Fruit fly (Drosophila melanogaster) whole organism, adult: ENCODE data around the gene ppk27.

ENCODE experiments used
- CG11617 ChIP-seq: fragments of 200-800 bp; sonication (Bioruptor generic); optimal IDR thresholded peaks from 2 replicates; lab custom pipeline; 2017; ENCODE audit warnings: mild to moderate bottlenecking, missing biosample characterization, missing genetic modification reagents, missing genetic modification characterization
- CG12768 ChIP-seq: fragments of 200-800 bp; sonication (Bioruptor generic); optimal IDR thresholded peaks from 2 replicates; lab custom pipeline; 2017; ENCODE audit warnings: missing biosample characterization, missing genetic modification characterization, mild to moderate bottlenecking, moderate library complexity, missing genetic modification reagents
- CG14711 ChIP-seq: fragments of 200-800 bp; sonication (Bioruptor generic); optimal IDR thresholded peaks from 2 replicates; lab custom pipeline; 2018; ENCODE audit warnings: missing biosample characterization, mild to moderate bottlenecking, missing genetic modification characterization, moderate library complexity
- CG1620 ChIP-seq: fragments of 200-800 bp; sonication (Bioruptor generic); optimal IDR thresholded peaks from 2 replicates; lab custom pipeline; 2016; ENCODE audit warnings: missing biosample characterization, missing genetic modification characterization
- CG33017 ChIP-seq: fragments of 200-800 bp; sonication (Bioruptor generic); optimal IDR thresholded peaks from 2 replicates; lab custom pipeline; 2018; ENCODE audit warnings: missing biosample characterization, mild to moderate bottlenecking, missing genetic modification characterization, moderate library complexity
- CG5204 ChIP-seq: fragments of 200-800 bp; sonication (Bioruptor generic); optimal IDR thresholded peaks from 2 replicates; lab custom pipeline; 2016; ENCODE audit warnings: missing biosample characterization, missing genetic modification characterization
- CG7045 ChIP-seq: fragments of 200-800 bp; sonication (Bioruptor generic); optimal IDR thresholded peaks from 2 replicates; lab custom pipeline; 2017; ENCODE audit warnings: missing biosample characterization, mild to moderate bottlenecking, missing genetic modification characterization
- CG7101 ChIP-seq: fragments of 200-800 bp; sonication (Bioruptor generic); optimal IDR thresholded peaks from 2 replicates; lab custom pipeline; 2018; ENCODE audit warnings: missing biosample characterization, mild to moderate bottlenecking, missing genetic modification characterization, moderate library complexity
- Clk ChIP-seq: fragments of 200-800 bp; sonication (Bioruptor generic); optimal IDR thresholded peaks from 2 replicates; lab custom pipeline; 2017; ENCODE audit warnings: missing biosample characterization, missing genetic modification characterization
- Crg-1 ChIP-seq: fragments of 200-800 bp; sonication (Bioruptor generic); optimal IDR thresholded peaks from 2 replicates; lab custom pipeline; 2016; ENCODE audit warnings: missing biosample characterization, missing genetic modification characterization
- Hr96 ChIP-seq: fragments of 200-800 bp; sonication (Bioruptor generic); optimal IDR thresholded peaks from 2 replicates; lab custom pipeline; 2016; ENCODE audit warnings: missing biosample characterization, missing genetic modification characterization
- Mnt ChIP-seq: fragments of 200-800 bp; sonication (Bioruptor generic); optimal IDR thresholded peaks from 2 replicates; lab custom pipeline; 2016; ENCODE audit warnings: missing biosample characterization, mild to moderate bottlenecking, missing genetic modification characterization
- bab1 ChIP-seq: fragments of 200-800 bp; sonication (Bioruptor generic); optimal IDR thresholded peaks from 3 replicates; lab custom pipeline; 2019; ENCODE audit warnings: missing biosample characterization, mild to moderate bottlenecking, missing genetic modification characterization, moderate library complexity
- cic ChIP-seq: fragments of 200-800 bp; sonication (Bioruptor generic); optimal IDR thresholded peaks from 2 replicates; lab custom pipeline; 2017; ENCODE audit warnings: missing biosample characterization, mild to moderate bottlenecking, missing genetic modification characterization, moderate library complexity
- cnc ChIP-seq, 2 experiments: fragments of >200 bp; optimal IDR thresholded peaks; 2 replicates each; lab custom pipeline; 2017
- kay ChIP-seq: fragments of 200-800 bp; sonication (Bioruptor generic); peaks from one replicate; lab custom pipeline; 2016; ENCODE audit warnings: missing biosample characterization, missing genetic modification characterization, borderline replicate concordance
- ovo ChIP-seq: fragments of 200-800 bp; sonication (Bioruptor generic); optimal IDR thresholded peaks from 2 replicates; lab custom pipeline; 2016; ENCODE audit warnings: missing biosample characterization, missing genetic modification characterization
- pad ChIP-seq: fragments of 200-800 bp; sonication (Bioruptor generic); optimal IDR thresholded peaks from 3 replicates; lab custom pipeline; 2017; ENCODE audit warnings: missing biosample characterization, missing genetic modification characterization, mild to moderate bottlenecking, moderate library complexity, missing genetic modification reagents
- tj ChIP-seq: fragments of 200-800 bp; sonication (Bioruptor generic); optimal IDR thresholded peaks from 3 replicates; lab custom pipeline; 2017; ENCODE audit warnings: missing biosample characterization, mild to moderate bottlenecking, missing genetic modification characterization, moderate library complexity
- toe ChIP-seq: fragments of 200-800 bp; sonication (Bioruptor generic); optimal IDR thresholded peaks from 2 replicates; lab custom pipeline; 2016; ENCODE audit warnings: missing biosample characterization, missing genetic modification characterization

Gene ppk27

DNA sequence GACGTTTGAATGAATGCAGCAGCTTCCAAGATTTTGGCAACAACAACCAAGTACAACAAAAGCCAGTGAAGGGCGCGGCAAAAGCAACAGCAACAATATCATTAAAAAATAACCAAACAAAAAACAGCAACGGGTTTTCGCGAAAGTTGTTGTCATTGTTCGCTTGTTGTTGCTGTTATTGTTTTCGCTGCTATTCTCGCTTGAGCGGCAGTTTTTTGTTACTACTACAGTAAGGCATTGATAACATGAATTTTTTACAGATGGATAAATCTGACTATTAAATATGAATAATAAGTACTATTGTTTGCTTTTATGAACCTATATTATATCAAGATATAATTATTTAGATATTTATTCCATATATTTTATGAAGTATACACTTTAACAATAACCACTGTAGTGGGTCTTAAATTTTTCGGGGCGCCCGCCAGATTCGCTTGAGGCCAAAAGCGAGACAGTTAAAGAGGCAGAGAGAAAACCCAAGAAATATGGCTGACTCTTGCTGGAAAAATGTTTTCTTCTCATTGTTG, 16.5 kb upstream of the ppk27 start:
- no peak for TF ChIP-seq CG5204 (GFP tag; lab: Kevin White, UChicago)
- peak; percentile 91 for TF ChIP-seq bab1 (GFP tag; lab: Kevin White, UChicago)
- TF ChIP-seq CG7101 (tag; lab: Kevin White, UChicago) = peak; percentile 84
- no peak for TF ChIP-seq Hr96 (GFP tag; lab: Kevin White, UChicago)
- TF ChIP-seq CG33017 (tag; lab: Kevin White, UChicago) = peak; percentile 77
- TF ChIP-seq cic = peak; percentile 3
- TF ChIP-seq pad (GFP tag; lab: Kevin White, UChicago) = peak; percentile 26
- TF ChIP-seq CG11617 (GFP tag; lab: Kevin White, UChicago) = peak; percentile 8
- TF ChIP-seq ovo (GFP tag; lab: Kevin White, UChicago) = peak; percentile 3
- peak; percentile 89 for TF ChIP-seq tj (GFP tag; lab: Kevin White, UChicago)
- peak; percentile 64 for TF ChIP-seq CG14711

DNA sequence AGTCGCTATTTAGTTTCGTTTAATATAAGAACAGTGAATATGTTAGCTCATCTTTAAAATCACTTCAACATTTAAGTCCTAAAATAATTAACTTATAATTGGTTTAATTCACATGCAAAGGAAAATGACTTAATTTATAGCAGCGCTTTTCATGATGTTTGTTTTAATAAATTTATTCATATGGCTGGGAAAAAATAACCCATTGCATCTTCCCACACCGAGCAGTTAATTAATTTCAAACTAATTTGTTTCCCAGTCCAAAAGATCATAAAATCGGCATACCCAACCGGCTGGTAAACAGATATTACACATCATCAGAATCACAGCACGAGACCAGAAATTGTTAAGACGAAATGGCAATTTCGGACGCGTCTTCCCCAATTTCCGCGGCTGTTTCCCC, 15.8 kb upstream of the ppk27 start:
- no peak for TF ChIP-seq pad (GFP tag; lab: Kevin White, UChicago)

DNA sequence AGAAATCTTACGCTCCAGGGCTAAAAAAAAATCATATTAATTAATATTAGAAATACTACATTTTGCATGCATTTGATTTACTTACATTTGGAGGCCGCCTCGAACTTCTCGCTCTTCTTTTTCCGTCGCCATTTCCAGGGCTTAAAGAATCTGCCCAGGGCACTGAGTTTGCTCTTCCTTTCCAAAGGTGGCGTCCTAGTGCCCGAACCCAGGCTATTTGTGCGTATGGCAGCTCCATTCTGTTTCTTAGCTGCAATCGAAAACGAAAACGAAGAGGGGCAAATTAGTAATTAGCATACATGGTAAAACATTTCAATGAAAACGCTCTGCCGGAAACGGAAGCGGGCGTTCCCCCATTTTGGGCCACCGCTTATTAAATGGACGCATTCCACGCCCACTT, 14.2 kb upstream of the ppk27 start:
- TF ChIP-seq ovo (GFP tag; lab: Kevin White, UChicago) (no peak), Hr96 (GFP tag; lab: Kevin White, UChicago) (no peak), Mnt (no peak), CG14711 (no peak), CG1620 (GFP tag; lab: Kevin White, UChicago) (no peak), bab1 (GFP tag; lab: Kevin White, UChicago) (no peak), Crg-1 (GFP tag; lab: Kevin White, UChicago) (no peak), CG7045 (GFP tag; lab: Kevin White, UChicago) (no peak)

DNA sequence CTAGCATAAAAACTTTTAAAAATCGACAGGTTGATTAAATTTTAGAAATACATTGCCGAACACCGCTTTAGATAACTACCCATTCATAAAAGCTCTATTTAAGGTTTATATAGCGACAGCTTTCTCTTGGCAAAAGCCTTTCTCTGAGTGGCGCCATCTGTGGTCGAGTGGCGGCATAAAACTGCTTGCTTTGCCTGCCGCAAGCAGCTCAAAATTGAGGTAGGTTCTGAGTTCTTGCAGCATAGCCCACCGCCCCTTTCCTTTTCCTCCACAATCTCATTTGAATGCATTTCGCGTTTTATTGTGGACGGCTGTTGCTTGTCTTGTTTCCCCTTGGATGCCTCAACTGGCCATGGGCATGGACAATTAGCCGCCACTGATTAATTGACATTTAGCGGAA, 12.8 kb upstream of the ppk27 start:
- TF ChIP-seq Clk (GFP tag; lab: Kevin White, UChicago) (no peak), CG33017 (tag; lab: Kevin White, UChicago) (no peak), Mnt (no peak), Crg-1 (GFP tag; lab: Kevin White, UChicago) (no peak), CG7045 (GFP tag; lab: Kevin White, UChicago) (no peak), cic (peak; percentile 56), CG1620 (GFP tag; lab: Kevin White, UChicago) (no peak)

DNA sequence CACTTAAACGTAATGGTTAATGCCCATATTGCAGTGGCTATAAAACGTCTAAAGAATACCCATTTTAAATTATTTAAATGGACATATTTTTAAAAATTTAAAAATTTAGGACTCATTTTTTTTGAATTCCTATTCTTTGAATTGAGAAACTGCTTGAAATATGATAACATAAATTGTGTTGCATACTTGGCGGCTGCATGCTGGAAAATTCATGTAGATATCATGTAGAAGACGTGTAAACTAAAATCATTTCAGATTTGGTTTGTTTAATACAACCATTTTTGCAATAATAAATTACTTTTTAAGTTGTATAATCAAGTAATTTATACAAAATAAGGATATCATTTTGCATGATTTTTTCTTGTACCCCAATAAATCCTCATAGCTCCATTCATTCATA, 11.7 kb upstream of the ppk27 start:
- no peak for TF ChIP-seq Clk (GFP tag; lab: Kevin White, UChicago)
- no peak for TF ChIP-seq ovo (GFP tag; lab: Kevin White, UChicago)
- no peak for TF ChIP-seq CG33017 (tag; lab: Kevin White, UChicago)
- no peak for TF ChIP-seq CG12768 (GFP tag; lab: Kevin White, UChicago)
- no peak for TF ChIP-seq tj (GFP tag; lab: Kevin White, UChicago)
- TF ChIP-seq CG7101 (tag; lab: Kevin White, UChicago) = no peak
- no peak for TF ChIP-seq toe (GFP tag; lab: Kevin White, UChicago)
- TF ChIP-seq kay = no peak
- TF ChIP-seq Hr96 (GFP tag; lab: Kevin White, UChicago) = no peak
- no peak for TF ChIP-seq Mnt
- TF ChIP-seq CG5204 (GFP tag; lab: Kevin White, UChicago) = no peak

DNA sequence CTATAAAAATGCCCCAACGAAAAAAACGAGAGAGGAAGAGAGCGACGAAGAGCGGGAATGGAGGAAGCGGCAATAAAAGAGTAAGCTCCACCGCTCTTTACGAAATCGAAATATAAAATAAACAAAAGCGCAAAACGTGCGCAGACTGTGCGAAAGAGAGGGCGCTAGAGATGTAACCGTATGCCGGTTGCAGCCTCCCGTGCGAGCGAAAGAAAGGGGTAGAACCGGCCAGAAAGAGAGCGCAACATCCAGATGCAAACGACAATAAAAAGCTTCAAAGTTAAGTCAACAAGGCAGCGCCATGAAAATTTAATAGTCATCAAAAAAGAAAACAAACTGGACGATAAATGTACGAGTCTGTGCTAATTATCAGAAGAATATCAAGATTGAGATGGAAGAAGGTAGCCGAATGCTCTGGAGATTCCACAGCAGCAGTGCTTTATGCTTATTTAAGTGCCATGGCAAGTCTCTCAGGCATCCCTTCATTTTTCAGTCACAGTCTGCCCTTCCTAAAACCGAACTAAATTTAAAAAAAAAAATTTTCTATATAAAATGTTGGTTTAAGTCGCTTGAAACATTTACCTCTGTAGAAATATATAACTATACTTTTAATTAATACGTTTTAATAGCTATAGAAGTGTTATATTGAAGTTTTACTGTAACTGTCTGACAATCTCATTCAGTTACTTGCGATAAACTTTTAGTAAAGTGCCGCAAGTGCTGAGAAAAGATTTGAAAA, 10.9 kb upstream of the ppk27 start:
- TF ChIP-seq Mnt = peak; percentile 64
- TF ChIP-seq CG5204 (GFP tag; lab: Kevin White, UChicago) = peak; percentile 47
- peak; percentile 82 for TF ChIP-seq CG33017 (tag; lab: Kevin White, UChicago)
- no peak for TF ChIP-seq toe (GFP tag; lab: Kevin White, UChicago)
- peak; percentile 12 for TF ChIP-seq ovo (GFP tag; lab: Kevin White, UChicago)
- peak; percentile 83 for TF ChIP-seq CG7101 (tag; lab: Kevin White, UChicago)
- peak; percentile 33 for TF ChIP-seq CG7045 (GFP tag; lab: Kevin White, UChicago)
- peak; percentile 17 for TF ChIP-seq Hr96 (GFP tag; lab: Kevin White, UChicago)
- peak; percentile 72 for TF ChIP-seq Clk (GFP tag; lab: Kevin White, UChicago)
- TF ChIP-seq cnc (optimal IDR thresholded peaks at IDR 0.05; lab: Kevin White, UChicago) = no peak
- peak; percentile 54 for TF ChIP-seq CG11617 (GFP tag; lab: Kevin White, UChicago)
- peak; percentile 31 for TF ChIP-seq bab1 (GFP tag; lab: Kevin White, UChicago)
- TF ChIP-seq CG1620 (GFP tag; lab: Kevin White, UChicago) = no peak
- no peak for TF ChIP-seq kay
- TF ChIP-seq CG14711 = peak; percentile 67
- peak; percentile 55 for TF ChIP-seq pad (GFP tag; lab: Kevin White, UChicago)
- TF ChIP-seq Crg-1 (GFP tag; lab: Kevin White, UChicago) = peak; percentile 13
- TF ChIP-seq CG12768 (GFP tag; lab: Kevin White, UChicago) = peak; percentile 61
- TF ChIP-seq tj (GFP tag; lab: Kevin White, UChicago) = peak; percentile 70
- peak; percentile 80 for TF ChIP-seq cic
